Fruit fly (Drosophila melanogaster) whole organism, embryonic: ENCODE results near the gene CG15143.
A peak's percentile ranks its signal among the peaks of the same experiment; 100 is the strongest.

ENCODE experiments used
- ATbp ChIP-seq: fragments of 200-800 bp; sonication (Bioruptor generic); optimal IDR thresholded peaks from 2 replicates; lab custom pipeline; 2017; ENCODE audit warnings: missing biosample characterization, mild to moderate bottlenecking, missing genetic modification characterization, missing genetic modification reagents
- Adf1 ChIP-seq: fragments of 200-800 bp; sonication (Bioruptor generic); IDR thresholded peaks from 2 replicates; pipeline ENCODE4 v1.3.6; 2022; ENCODE audit warnings: missing biosample characterization, missing genetic modification characterization
- Atf-2 ChIP-seq: fragments of 200-800 bp; sonication (Bioruptor generic); optimal IDR thresholded peaks from 2 replicates; lab custom pipeline; 2016; ENCODE audit warnings: missing biosample characterization, missing genetic modification characterization
- B-H2 ChIP-seq: fragments of 200-800 bp; sonication (Bioruptor generic); optimal IDR thresholded peaks from 2 replicates; lab custom pipeline; 2018; ENCODE audit warnings: missing biosample characterization, mild to moderate bottlenecking, missing genetic modification characterization
- CG12299 ChIP-seq: fragments of 200-800 bp; sonication (Bioruptor generic); optimal IDR thresholded peaks from 2 replicates; lab custom pipeline; 2018; ENCODE audit warnings: missing biosample characterization, mild to moderate bottlenecking, missing genetic modification characterization
- CG15011 ChIP-seq: fragments of 200-800 bp; sonication (Bioruptor generic); optimal IDR thresholded peaks from 3 replicates; lab custom pipeline; 2018; ENCODE audit warnings: missing biosample characterization, mild to moderate bottlenecking, missing genetic modification characterization
- CG17359 ChIP-seq: fragments of 200-800 bp; sonication (Bioruptor generic); optimal IDR thresholded peaks from 3 replicates; lab custom pipeline; 2018; ENCODE audit warnings: missing biosample characterization, mild to moderate bottlenecking, missing genetic modification characterization, moderate library complexity
- CG18262 ChIP-seq: fragments of 200-800 bp; optimal IDR thresholded peaks from 3 replicates; lab custom pipeline; 2019; ENCODE audit warnings: missing biosample characterization, mild to moderate bottlenecking, missing genetic modification characterization, moderate library complexity
- CG18476 ChIP-seq: fragments of 200-800 bp; sonication (Bioruptor generic); optimal IDR thresholded peaks from 2 replicates; lab custom pipeline; 2016; ENCODE audit warnings: missing biosample characterization, mild to moderate bottlenecking, missing genetic modification characterization
- CG18599 ChIP-seq: fragments of 200-800 bp; sonication (Bioruptor generic); optimal IDR thresholded peaks from 3 replicates; lab custom pipeline; 2017; ENCODE audit warnings: missing biosample characterization, missing genetic modification characterization, mild to moderate bottlenecking, moderate library complexity, missing genetic modification reagents
- CG32767 ChIP-seq: fragments of 200-800 bp; sonication (Bioruptor generic); IDR thresholded peaks from 2 replicates; pipeline ENCODE4 v1.3.6; 2022; ENCODE audit warnings: missing biosample characterization, missing genetic modification characterization
- CG33557 ChIP-seq: fragments of 200-800 bp; sonication (Bioruptor generic); optimal IDR thresholded peaks from 2 replicates; lab custom pipeline; 2019; ENCODE audit warnings: missing biosample characterization, mild to moderate bottlenecking, missing genetic modification characterization, moderate library complexity
- CG3726 ChIP-seq: fragments of 200-800 bp; sonication (Bioruptor generic); IDR thresholded peaks from 3 replicates; pipeline ENCODE4, ENCODE4 v1.3.6; 2022; ENCODE audit warnings: missing biosample characterization, missing genetic modification characterization
- CG4360 ChIP-seq: fragments of 200-800 bp; sonication (Bioruptor generic); IDR thresholded peaks from 2 replicates; pipeline ENCODE4 v1.3.6; 2022; ENCODE audit warnings: missing biosample characterization, missing genetic modification characterization
- CG4854 ChIP-seq: fragments of 200-800 bp; sonication (Bioruptor generic); optimal IDR thresholded peaks from 2 replicates; lab custom pipeline; 2016; ENCODE audit warnings: missing biosample characterization, missing genetic modification characterization, inconsistent platforms
- CG8765 ChIP-seq: fragments of 200-800 bp; sonication (Bioruptor generic); IDR thresholded peaks from 2 replicates; pipeline ENCODE4 v1.3.6; 2022; ENCODE audit warnings: missing biosample characterization, missing genetic modification characterization
- CkIIα-i1 ChIP-seq: fragments of 200-800 bp; sonication (Bioruptor generic); IDR thresholded peaks from 2 replicates; pipeline ENCODE4 v1.3.6; 2022; ENCODE audit warnings: missing biosample characterization, missing genetic modification characterization
- Dfd ChIP-seq, 2 experiments: fragments of >200 bp; optimal IDR thresholded peaks; 2 replicates each; lab custom pipeline; 2017; ENCODE audit warnings: missing biosample characterization in 2 of 2, missing genetic modification characterization in 2 of 2
- Elba2 ChIP-seq: fragments of 200-800 bp; sonication (Bioruptor generic); optimal IDR thresholded peaks from 3 replicates; lab custom pipeline; 2016; ENCODE audit warnings: missing biosample characterization, missing genetic modification characterization
- HLH3B ChIP-seq: fragments of 200-800 bp; sonication (Bioruptor generic); IDR thresholded peaks from 2 replicates; pipeline ENCODE4 v1.3.6; 2022; ENCODE audit warnings: missing biosample characterization, missing genetic modification characterization
- Hand ChIP-seq: fragments of 200-800 bp; sonication (Bioruptor generic); optimal IDR thresholded peaks from 2 replicates; lab custom pipeline; 2017; ENCODE audit warnings: mild to moderate bottlenecking, missing biosample characterization, missing genetic modification reagents, missing genetic modification characterization
- Lhr ChIP-seq: fragments of 200-800 bp; sonication (Bioruptor generic); optimal IDR thresholded peaks from 3 replicates; lab custom pipeline; 2017; ENCODE audit warnings: mild to moderate bottlenecking, missing biosample characterization, missing genetic modification reagents, missing genetic modification characterization
- Lim3 ChIP-seq: fragments of 200-800 bp; sonication (Bioruptor generic); IDR thresholded peaks from 2 replicates; pipeline ENCODE4 v1.3.6; 2022; ENCODE audit warnings: missing biosample characterization, missing genetic modification characterization
- MBD-R2 ChIP-seq: fragments of 200-800 bp; sonication (Bioruptor generic); IDR thresholded peaks from 2 replicates; pipeline ENCODE4 v1.3.6; 2022; ENCODE audit warnings: missing biosample characterization, missing genetic modification characterization
- Neu2 ChIP-seq: fragments of 200-800 bp; sonication (Bioruptor generic); optimal IDR thresholded peaks from 3 replicates; lab custom pipeline; 2016; ENCODE audit warnings: missing biosample characterization, missing genetic modification characterization, borderline replicate concordance
- Pdp1 ChIP-seq, 2 experiments: fragments of 200-800 bp; sonication (Bioruptor generic); optimal IDR thresholded peaks; 3 replicates each; lab custom pipeline; 2016; ENCODE audit warnings: missing biosample characterization in 2 of 2, missing genetic modification characterization in 2 of 2, mild to moderate bottlenecking in 1 of 2, moderate library complexity in 1 of 2
- Sox100B ChIP-seq: fragments of 200-800 bp; sonication (Bioruptor generic); optimal IDR thresholded peaks from 3 replicates; lab custom pipeline; 2018; ENCODE audit warnings: missing biosample characterization, mild to moderate bottlenecking, missing genetic modification characterization
- Sox102F ChIP-seq: fragments of 200-800 bp; sonication (Bioruptor generic); optimal IDR thresholded peaks from 2 replicates; lab custom pipeline; 2018; ENCODE audit warnings: missing biosample characterization, mild to moderate bottlenecking, missing genetic modification characterization, moderate library complexity
- ab ChIP-seq: fragments of 200-800 bp; sonication (Bioruptor generic); optimal IDR thresholded peaks from 2 replicates; lab custom pipeline; 2016; ENCODE audit warnings: missing biosample characterization, missing genetic modification characterization
- aop ChIP-seq: fragments of 200-800 bp; sonication (Bioruptor generic); IDR thresholded peaks from 2 replicates; pipeline ENCODE4 v1.3.6; 2022; ENCODE audit warnings: missing biosample characterization, missing genetic modification characterization
- bowl ChIP-seq: fragments of 200-800 bp; sonication (Bioruptor generic); IDR thresholded peaks from 2 replicates; pipeline ENCODE4 v1.3.6; 2022; ENCODE audit warnings: missing biosample characterization, missing genetic modification characterization
- dmrt11E ChIP-seq: fragments of 200-800 bp; sonication (Bioruptor generic); optimal IDR thresholded peaks from 3 replicates; lab custom pipeline; 2018; ENCODE audit warnings: missing biosample characterization, mild to moderate bottlenecking, missing genetic modification characterization, moderate library complexity
- en ChIP-seq: fragments of 200-800 bp; sonication (Bioruptor generic); optimal IDR thresholded peaks from 2 replicates; lab custom pipeline; 2016; ENCODE audit warnings: missing biosample characterization, missing genetic modification characterization
- exex ChIP-seq: fragments of 200-800 bp; sonication (Bioruptor generic); optimal IDR thresholded peaks from 4 replicates; lab custom pipeline; 2018; ENCODE audit warnings: missing biosample characterization, mild to moderate bottlenecking, missing genetic modification characterization, moderate library complexity
- eyg ChIP-seq: fragments of 200-800 bp; sonication (Bioruptor generic); optimal IDR thresholded peaks from 3 replicates; lab custom pipeline; 2016; ENCODE audit warnings: missing biosample characterization, missing genetic modification characterization
- grau ChIP-seq: fragments of 200-800 bp; optimal IDR thresholded peaks from 3 replicates; lab custom pipeline; 2019; ENCODE audit warnings: missing biosample characterization, mild to moderate bottlenecking, missing genetic modification characterization, moderate library complexity
- gt ChIP-seq: fragments of 200-800 bp; sonication (Bioruptor generic); IDR thresholded peaks from 2 replicates; pipeline ENCODE4 v1.3.6; 2022; ENCODE audit warnings: missing biosample characterization, missing genetic modification characterization
- lmd ChIP-seq: fragments of 200-800 bp; sonication (Bioruptor generic); IDR thresholded peaks from 2 replicates; pipeline ENCODE4 v1.3.6; 2022; ENCODE audit warnings: missing biosample characterization, missing genetic modification characterization
- pan ChIP-seq, 4 experiments: fragments of >200 bp in 3 of 4; fragments of 200-800 bp in 1 of 4; sonication (Bioruptor generic) in 1 of 4; optimal IDR thresholded peaks in 3 of 4; IDR thresholded peaks in 1 of 4; 2 replicates each; pipeline versions ENCODE4 v1.3.6 to Lab custom; 2017 to 2022; ENCODE audit warnings: missing biosample characterization in 2 of 4, missing genetic modification characterization in 2 of 4, mixed read lengths in 1 of 4
- pros ChIP-seq: fragments of 200-800 bp; sonication (Bioruptor generic); optimal IDR thresholded peaks from 3 replicates; lab custom pipeline; 2019; ENCODE audit warnings: missing biosample characterization, mild to moderate bottlenecking, missing genetic modification characterization, moderate library complexity
- pum ChIP-seq: fragments of 200-800 bp; sonication (Bioruptor generic); optimal IDR thresholded peaks from 2 replicates; lab custom pipeline; 2016; ENCODE audit warnings: missing biosample characterization, missing genetic modification characterization
- rib ChIP-seq: fragments of 200-800 bp; sonication (Bioruptor generic); IDR thresholded peaks from 2 replicates; pipeline ENCODE4 v1.3.6; 2022; ENCODE audit warnings: missing biosample characterization, missing genetic modification characterization
- run ChIP-seq: fragments of 200-800 bp; sonication (Bioruptor generic); optimal IDR thresholded peaks from 3 replicates; lab custom pipeline; 2018; ENCODE audit warnings: missing biosample characterization, mild to moderate bottlenecking, missing genetic modification characterization
- seq ChIP-seq: fragments of 200-800 bp; sonication (Bioruptor generic); IDR thresholded peaks from 2 replicates; pipeline ENCODE4 v1.3.6; 2022; ENCODE audit warnings: missing biosample characterization, missing genetic modification characterization
- slbo ChIP-seq: fragments of 200-800 bp; sonication (Bioruptor generic); IDR thresholded peaks from 2 replicates; pipeline ENCODE4 v1.3.6; 2022; ENCODE audit warnings: missing biosample characterization, missing genetic modification characterization
- sug ChIP-seq: fragments of 200-800 bp; optimal IDR thresholded peaks from 2 replicates; lab custom pipeline; 2019; ENCODE audit warnings: missing biosample characterization, mild to moderate bottlenecking, missing genetic modification characterization, moderate library complexity
- tll ChIP-seq, 2 experiments: fragments of 200-800 bp in 1 of 2; fragments of >200 bp in 1 of 2; sonication (Bioruptor generic) in 1 of 2; optimal IDR thresholded peaks; 2 replicates each; lab custom pipeline; 2017 to 2019; ENCODE audit warnings: missing biosample characterization in 2 of 2, missing genetic modification characterization in 2 of 2, mild to moderate bottlenecking in 1 of 2, moderate library complexity in 1 of 2
- trem ChIP-seq: fragments of 200-800 bp; optimal IDR thresholded peaks from 3 replicates; lab custom pipeline; 2019; ENCODE audit warnings: missing biosample characterization, mild to moderate bottlenecking, missing genetic modification characterization, moderate library complexity
- unpg ChIP-seq: fragments of 200-800 bp; sonication (Bioruptor generic); optimal IDR thresholded peaks from 3 replicates; lab custom pipeline; 2018; ENCODE audit warnings: missing biosample characterization, mild to moderate bottlenecking, missing genetic modification characterization, moderate library complexity
- z ChIP-seq: fragments of 200-800 bp; sonication (Bioruptor generic); IDR thresholded peaks from 3 replicates; pipeline ENCODE4 v1.3.6; 2022; ENCODE audit warnings: missing biosample characterization, missing genetic modification characterization

Gene CG15143

dm6 chr2L:17558111-17558773, 33.9 kb upstream of the CG15143 start (continued):
- TF ChIP-seq eyg (no peak), unpg (GFP tag; lab: Kevin White, UChicago) (peak; percentile 55), Dfd (GFP tag; optimal IDR thresholded peaks at IDR 0.05; lab: Kevin White, UChicago) (no peak), CG18599 (peak; percentile 77), aop (GFP tag; lab: Robert Waterston, UW) (no peak), lmd (GFP tag; lab: Robert Waterston, UW) (0 out of 2 replicates have a peak, but pooled peaks have one; percentile 20), sug (tag; lab: Kevin White, UChicago) (peak; percentile 26), CG3726 (GFP tag; lab: Robert Waterston, UW) (no peak), CkIIα-i1 (GFP tag; lab: Robert Waterston, UW) (no peak), trem (tag; lab: Kevin White, UChicago) (no peak), dmrt11E (no peak), run (tag; lab: Kevin White, UChicago) (peak; percentile 11), rib (GFP tag; lab: Robert Waterston, UW) (no peak), Neu2 (GFP tag; lab: Kevin White, UChicago) (no peak), gt (GFP tag; lab: Robert Waterston, UW) (no peak), HLH3B (no peak), pan (optimal IDR thresholded peaks at IDR 0.05; lab: Kevin White, UChicago) (no peak), pan (GFP tag; optimal IDR thresholded peaks at IDR 0.05 in 1 of 2, IDR thresholded peaks at IDR 0.05 in 1 of 2) (no peak), pros (GFP tag; lab: Kevin White, UChicago) (no peak), Sox100B (GFP tag; lab: Kevin White, UChicago) (peak; percentile 36), exex (tag; lab: Kevin White, UChicago) (peak; percentile 21), Hand (GFP tag; lab: Kevin White, UChicago) (peak; percentile 46), Lim3 (GFP tag; lab: Robert Waterston, UW) (no peak), CG4360 (GFP tag; lab: Robert Waterston, UW) (peak; percentile 95), Elba2 (GFP tag; lab: Kevin White, UChicago) (no peak), CG12299 (tag; lab: Kevin White, UChicago) (peak; percentile 10), seq (GFP tag; lab: Robert Waterston, UW) (no peak), CG17359 (tag; lab: Kevin White, UChicago) (peak; percentile 43), bowl (GFP tag; lab: Robert Waterston, UW) (no peak), CG18262 (tag; lab: Kevin White, UChicago) (peak; percentile 47), en (GFP tag; lab: Kevin White, UChicago) (no peak), pum (GFP tag; lab: Kevin White, UChicago) (no peak), Adf1 (peak; percentile 97), MBD-R2 (no peak), CG15011 (GFP tag; lab: Kevin White, UChicago) (no peak), Atf-2 (GFP tag; lab: Kevin White, UChicago) (no peak), CG32767 (no peak), tll (GFP tag; optimal IDR thresholded peaks at IDR 0.05; lab: Kevin White, UChicago) (no peak), grau (tag; lab: Kevin White, UChicago) (peak; percentile 73), ab (no peak), z (peak; percentile 84), CG18476 (GFP tag; lab: Kevin White, UChicago) (no peak), Pdp1 (GFP tag; optimal IDR thresholded peaks at IDR 0.05; lab: Kevin White, UChicago) (no peak), Lhr (GFP tag; lab: Kevin White, UChicago) (no peak), CG33557 (GFP tag; lab: Kevin White, UChicago) (no peak), ATbp (GFP tag; lab: Kevin White, UChicago) (no peak), slbo (GFP tag; lab: Robert Waterston, UW) (0 out of 2 replicates have a peak, but pooled peaks have one; percentile 30), CG4854 (GFP tag; lab: Kevin White, UChicago) (no peak), B-H2 (GFP tag; lab: Kevin White, UChicago) (peak; percentile 12), CG8765 (GFP tag; lab: Robert Waterston, UW) (no peak), Sox102F (GFP tag; lab: Kevin White, UChicago) (peak; percentile 30)
